Fruit fly (Drosophila melanogaster) whole organism: Measurements from ENCODE around the gene Phs.

Experiments
- CG8478 ChIP-seq: fragments of >200 bp; optimal IDR thresholded peaks from 2 replicates; lab custom pipeline; 2018; ENCODE audit warnings: inconsistent platforms
- Dll ChIP-seq: fragments of >200 bp; optimal IDR thresholded peaks from 2 replicates; lab custom pipeline; 2017
- EcR ChIP-seq, 2 experiments: fragments of >200 bp; optimal IDR thresholded peaks; 2 replicates each; lab custom pipeline; 2017; ENCODE audit warnings: missing biosample characterization in 2 of 2, missing genetic modification characterization in 2 of 2, missing genetic modification reagents in 2 of 2
- pan ChIP-seq: fragments of >200 bp; optimal IDR thresholded peaks from 2 replicates; lab custom pipeline; 2017
- psq ChIP-seq: fragments of >200 bp; optimal IDR thresholded peaks from 2 replicates; lab custom pipeline; 2017
- usp ChIP-seq: fragments of >200 bp; optimal IDR thresholded peaks from 2 replicates; lab custom pipeline; 2017; ENCODE audit warnings: missing biosample characterization, missing genetic modification characterization, mixed read lengths

dm6 chr3L:15624944-15625610 is 5.4 kb downstream of the Phs start:
- TF ChIP-seq EcR (GFP tag; optimal IDR thresholded peaks at IDR 0.05; lab: Kevin White, UChicago), result no peak
- no peak for TF ChIP-seq usp (GFP tag; lab: Kevin White, UChicago)
- no peak for TF ChIP-seq Dll (lab: Kevin White, UChicago)
- no peak for TF ChIP-seq psq (lab: Kevin White, UChicago)
- TF ChIP-seq CG8478 (lab: Kevin White, UChicago), result no peak
- no peak for TF ChIP-seq pan (lab: Kevin White, UChicago)
